Worm (Caenorhabditis elegans) whole organism, L1 larva: Measurements from ENCODE around the gene acd-3.

ENCODE experiments used
- C04F5.9 ChIP-seq: sonication (generic microtip); optimal IDR thresholded peaks from 2 replicates; lab custom pipeline; 2016; ENCODE audit warnings: missing genetic modification characterization, missing compliant biosample characterization
- C16A3.4 ChIP-seq: fragments of 150-350 bp; optimal IDR thresholded peaks from 2 replicates; lab custom pipeline; 2014; ENCODE audit warnings: missing biosample characterization, missing genetic modification characterization
- F16B12.6 ChIP-seq: fragments of 150-350 bp; optimal IDR thresholded peaks from 2 replicates; lab custom pipeline; 2014; ENCODE audit warnings: missing biosample characterization, missing genetic modification characterization
- Y116A8C.19 ChIP-seq: sonication (generic microtip); optimal IDR thresholded peaks from 2 replicates; lab custom pipeline; 2016; ENCODE audit warnings: missing compliant biosample characterization, missing genetic modification characterization, borderline replicate concordance
- aha-1 ChIP-seq: fragments of 150-350 bp; optimal IDR thresholded peaks from 2 replicates; lab custom pipeline; 2014; ENCODE audit warnings: missing biosample characterization, missing genetic modification characterization
- ama-1 ChIP-seq: fragments of 150-350 bp; optimal IDR thresholded peaks from 2 replicates; lab custom pipeline; 2014
- blmp-1 ChIP-seq: fragments of 150-350 bp; optimal IDR thresholded peaks from 2 replicates; lab custom pipeline; 2014; ENCODE audit warnings: missing biosample characterization, missing genetic modification characterization
- ceh-63 ChIP-seq: fragments of 200-800 bp; sonication (Bioruptor generic); optimal IDR thresholded peaks from 2 replicates; lab custom pipeline; 2018; ENCODE audit warnings: mild to moderate bottlenecking, missing genetic modification characterization, missing compliant biosample characterization
- ceh-8 ChIP-seq: fragments of 200-800 bp; sonication (Bioruptor generic); optimal IDR thresholded peaks from 2 replicates; lab custom pipeline; 2018; ENCODE audit warnings: mild to moderate bottlenecking, missing genetic modification characterization, moderate library complexity, missing compliant biosample characterization
- ceh-82 ChIP-seq, 3 experiments: fragments of 150-350 bp in 1 of 3; sonication (generic microtip) in 2 of 3; optimal IDR thresholded peaks; 2 replicates each; lab custom pipeline; 2014 to 2017; ENCODE audit warnings: missing biosample characterization in 3 of 3, missing genetic modification characterization in 3 of 3
- ceh-88 ChIP-seq: fragments of 200-800 bp; sonication (Bioruptor generic); IDR thresholded peaks from 2 replicates; pipeline ENCODE4 v1.3.6; 2022; ENCODE audit warnings: missing genetic modification characterization, missing compliant biosample characterization
- egl-13 ChIP-seq: sonication (generic microtip); optimal IDR thresholded peaks from 2 replicates; lab custom pipeline; 2016; ENCODE audit warnings: missing genotype, missing genetic modification reagents, missing genetic modification characterization, missing compliant biosample characterization
- egl-27 ChIP-seq, 2 experiments: fragments of 150-350 bp in 1 of 2; sonication (generic microtip); optimal IDR thresholded peaks; 3 replicates each; lab custom pipeline; 2017 to 2018; ENCODE audit warnings: missing biosample characterization in 2 of 2, missing genetic modification characterization in 2 of 2, missing genetic modification reagents in 2 of 2
- elt-2 ChIP-seq: sonication (generic microtip); optimal IDR thresholded peaks from 2 replicates; lab custom pipeline; 2016; ENCODE audit warnings: missing genetic modification characterization, mild to moderate bottlenecking, inconsistent platforms, missing compliant biosample characterization, missing genetic modification reagents
- elt-3 ChIP-seq, 6 experiments: fragments of 150-350 bp in 1 of 6; sonication (generic microtip); optimal IDR thresholded peaks; 2 replicates each; lab custom pipeline; 2017 to 2018; ENCODE audit warnings: missing biosample characterization in 6 of 6, missing genetic modification characterization in 6 of 6, inconsistent platforms in 1 of 6
- fkh-10 ChIP-seq: sonication (generic microtip); optimal IDR thresholded peaks from 2 replicates; lab custom pipeline; 2017; ENCODE audit warnings: missing biosample characterization, missing genetic modification reagents, missing genetic modification characterization
- fkh-8 ChIP-seq: sonication (generic microtip); optimal IDR thresholded peaks from 2 replicates; lab custom pipeline; 2016; ENCODE audit warnings: mild to moderate bottlenecking, missing genetic modification characterization, missing compliant biosample characterization
- hlh-17 ChIP-seq: fragments of 200-800 bp; sonication (Bioruptor generic); optimal IDR thresholded peaks from 2 replicates; lab custom pipeline; 2018; ENCODE audit warnings: missing genetic modification characterization, mild to moderate bottlenecking, missing compliant biosample characterization, moderate library complexity, borderline replicate concordance
- hlh-4 ChIP-seq: sonication (generic microtip); optimal IDR thresholded peaks from 2 replicates; lab custom pipeline; 2016; ENCODE audit warnings: mild to moderate bottlenecking, missing genetic modification characterization, missing compliant biosample characterization
- hpl-2 ChIP-seq: fragments of 150-350 bp; optimal IDR thresholded peaks from 2 replicates; lab custom pipeline; 2014; ENCODE audit warnings: missing biosample characterization, missing genetic modification reagents, missing genetic modification characterization
- isw-1 ChIP-seq: fragments of 200-800 bp; sonication (Bioruptor generic); IDR thresholded peaks from 2 replicates; pipeline ENCODE4 v1.3.6; 2022; ENCODE audit warnings: missing genetic modification characterization, missing compliant biosample characterization
- jun-1 ChIP-seq: fragments of 150-350 bp; optimal IDR thresholded peaks from 2 replicates; lab custom pipeline; 2014; ENCODE audit warnings: missing biosample characterization, missing genetic modification reagents, missing genetic modification characterization
- lin-13 ChIP-seq: fragments of 150-350 bp; optimal IDR thresholded peaks from 2 replicates; lab custom pipeline; 2014; ENCODE audit warnings: missing biosample characterization, missing genetic modification reagents, missing genetic modification characterization
- lin-14 ChIP-seq: fragments of 200-800 bp; sonication (Bioruptor generic); optimal IDR thresholded peaks from 2 replicates; lab custom pipeline; 2018; ENCODE audit warnings: mild to moderate bottlenecking, missing genetic modification characterization, moderate library complexity, missing compliant biosample characterization
- lin-15B ChIP-seq: fragments of 150-350 bp; sonication (generic microtip); optimal IDR thresholded peaks from 3 replicates; lab custom pipeline; 2014; ENCODE audit warnings: missing biosample characterization, missing genetic modification characterization
- mdl-1 ChIP-seq, 2 experiments: fragments of 150-350 bp; optimal IDR thresholded peaks; 2 replicates each; lab custom pipeline; 2014 to 2017; ENCODE audit warnings: missing biosample characterization in 2 of 2, missing genetic modification characterization in 2 of 2, inconsistent platforms in 1 of 2
- nhr-19 ChIP-seq: fragments of 200-800 bp; sonication (Bioruptor generic); conservative IDR thresholded peaks from 2 replicates; pipeline ENCODE4 v1.3.6; 2022; ENCODE audit warnings: missing genetic modification characterization, missing compliant biosample characterization
- nhr-20 ChIP-seq: sonication (generic microtip); optimal IDR thresholded peaks from 2 replicates; lab custom pipeline; 2016; ENCODE audit warnings: mild to moderate bottlenecking, missing genetic modification characterization, missing compliant biosample characterization
- nhr-47 ChIP-seq: sonication (generic microtip); optimal IDR thresholded peaks from 2 replicates; lab custom pipeline; 2016; ENCODE audit warnings: mild to moderate bottlenecking, missing genetic modification characterization, moderate library complexity, missing compliant biosample characterization
- nhr-71 ChIP-seq: sonication (generic microtip); optimal IDR thresholded peaks from 2 replicates; lab custom pipeline; 2016; ENCODE audit warnings: mild to moderate bottlenecking, missing genetic modification characterization, moderate library complexity, missing compliant biosample characterization
- nhr-76 ChIP-seq: sonication (generic microtip); optimal IDR thresholded peaks from 2 replicates; lab custom pipeline; 2017; ENCODE audit warnings: missing biosample characterization, missing genetic modification characterization
- nhr-77 ChIP-seq: fragments of 150-350 bp; optimal IDR thresholded peaks from 2 replicates; lab custom pipeline; 2014; ENCODE audit warnings: missing biosample characterization, missing genetic modification characterization
- nhr-85 ChIP-seq: sonication (generic microtip); peaks from one replicate; lab custom pipeline; 2016; ENCODE audit warnings: missing genetic modification characterization, inconsistent platforms, missing compliant biosample characterization
- nhr-90 ChIP-seq: sonication (generic microtip); optimal IDR thresholded peaks from 2 replicates; lab custom pipeline; 2016; ENCODE audit warnings: mild to moderate bottlenecking, missing genetic modification characterization, missing compliant biosample characterization; ENCODE audit not compliant: poor library complexity
- pag-3 ChIP-seq: sonication (generic microtip); optimal IDR thresholded peaks from 2 replicates; lab custom pipeline; 2017; ENCODE audit warnings: missing genetic modification characterization, mild to moderate bottlenecking, missing compliant biosample characterization, antibody characterized with exemption, borderline replicate concordance; ENCODE audit not compliant: insufficient read depth
- pqm-1 ChIP-seq: sonication (generic microtip); optimal IDR thresholded peaks from 3 replicates; lab custom pipeline; 2017; ENCODE audit warnings: missing biosample characterization, missing genetic modification characterization
- rnt-1 ChIP-seq: sonication (generic microtip); optimal IDR thresholded peaks from 2 replicates; lab custom pipeline; 2016; ENCODE audit warnings: mild to moderate bottlenecking, missing genetic modification characterization, moderate library complexity, missing compliant biosample characterization
- skn-1 ChIP-seq: fragments of 150-350 bp; optimal IDR thresholded peaks from 2 replicates; lab custom pipeline; 2014; ENCODE audit warnings: missing biosample characterization, missing genetic modification characterization
- snpc-4 ChIP-seq: fragments of 150-350 bp; optimal IDR thresholded peaks from 2 replicates; lab custom pipeline; 2014; ENCODE audit warnings: missing biosample characterization, missing genetic modification characterization
- snu-23 ChIP-seq: sonication (generic microtip); optimal IDR thresholded peaks from 2 replicates; lab custom pipeline; 2016; ENCODE audit warnings: missing genetic modification characterization, missing compliant biosample characterization
- sptf-1 ChIP-seq: fragments of 150-350 bp; optimal IDR thresholded peaks from 2 replicates; lab custom pipeline; 2014; ENCODE audit warnings: missing biosample characterization, missing genetic modification characterization
- swsn-7 ChIP-seq: sonication (generic microtip); optimal IDR thresholded peaks from 2 replicates; lab custom pipeline; 2016; ENCODE audit warnings: missing genetic modification characterization, missing compliant biosample characterization
- tbx-2 ChIP-seq: sonication (generic microtip); optimal IDR thresholded peaks from 2 replicates; lab custom pipeline; 2016; ENCODE audit warnings: missing genetic modification characterization, missing compliant biosample characterization
- tlp-1 ChIP-seq: fragments of 150-350 bp; optimal IDR thresholded peaks from 2 replicates; lab custom pipeline; 2014; ENCODE audit warnings: missing biosample characterization, missing genetic modification characterization
- unc-130 ChIP-seq: fragments of 150-350 bp; optimal IDR thresholded peaks from 2 replicates; lab custom pipeline; 2017; ENCODE audit warnings: missing biosample characterization, missing genetic modification characterization, inconsistent platforms
- unc-62 ChIP-seq: fragments of 150-350 bp; optimal IDR thresholded peaks from 2 replicates; lab custom pipeline; 2014; ENCODE audit warnings: missing biosample characterization, missing genetic modification reagents, missing genetic modification characterization
- unc-86 ChIP-seq: sonication (generic microtip); optimal IDR thresholded peaks from 2 replicates; lab custom pipeline; 2016; ENCODE audit warnings: missing genetic modification characterization, missing compliant biosample characterization
- vab-15 ChIP-seq: sonication (generic microtip); optimal IDR thresholded peaks from 2 replicates; lab custom pipeline; 2017; ENCODE audit warnings: missing genotype, mild to moderate bottlenecking, missing genetic modification characterization, missing compliant biosample characterization
- xbp-1 ChIP-seq: sonication (generic microtip); optimal IDR thresholded peaks from 2 replicates; lab custom pipeline; 2016; ENCODE audit warnings: missing genetic modification characterization, missing compliant biosample characterization
- zag-1 ChIP-seq: fragments of 150-350 bp; optimal IDR thresholded peaks from 2 replicates; lab custom pipeline; 2014; ENCODE audit warnings: missing biosample characterization, missing genetic modification characterization
- ztf-4 ChIP-seq: fragments of 150-350 bp; optimal IDR thresholded peaks from 2 replicates; lab custom pipeline; 2014; ENCODE audit warnings: missing biosample characterization, missing genetic modification characterization

The acd-3 gene

DNA sequence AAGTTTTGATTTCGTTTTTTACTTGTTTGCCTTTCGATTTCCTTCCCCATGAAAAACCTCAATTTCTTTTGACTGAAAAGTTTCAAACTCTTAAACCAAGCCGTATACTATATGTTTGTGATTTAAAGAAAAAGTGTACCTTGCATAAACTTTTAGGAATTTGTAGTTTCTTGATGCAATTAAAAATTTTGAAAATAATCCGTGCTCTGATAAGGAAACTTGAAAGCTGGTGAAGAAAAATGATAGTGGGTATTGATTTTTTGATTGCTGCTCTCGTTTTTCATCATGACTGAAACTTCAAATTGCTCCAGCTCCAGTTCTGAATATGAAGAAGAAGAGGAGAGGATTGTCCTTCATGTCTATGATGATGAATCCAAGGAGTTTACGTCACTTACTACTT is at the start of gene acd-3:
Gene acd-3, plus strand, starts transcription at position 222 of the 400 bp plus-strand sequence.
- TF ChIP-seq nhr-85 (tag; lab: Kevin White, UChicago) (peak; percentile 31), isw-1 (GFP tag; lab: Robert Waterston, UW) (no peak)

ce11 chrX:14804706-14805105 is 44.4 kb upstream of the acd-3 start:
- no peak for TF ChIP-seq zag-1 (tag; lab: Kevin White, UChicago)
- peak in 1 of 3 experiments; percentile 22 for TF ChIP-seq ceh-82 (tag; optimal IDR thresholded peaks at IDR 0.05; lab: Kevin White, UChicago)
- TF ChIP-seq pqm-1: no peak
- no peak for TF ChIP-seq vab-15 (tag; lab: Kevin White, UChicago)
- peak; percentile 60 for TF ChIP-seq rnt-1 (tag; lab: Kevin White, UChicago)
- TF ChIP-seq nhr-71 (tag; lab: Kevin White, UChicago): peak; percentile 50
- TF ChIP-seq nhr-85 (tag; lab: Kevin White, UChicago): no peak
- TF ChIP-seq unc-62 (GFP tag; lab: Kevin White, UChicago): no peak
- TF ChIP-seq F16B12.6: no peak
- no peak for TF ChIP-seq hlh-17 (GFP tag; lab: Kevin White, UChicago)
- no peak for TF ChIP-seq lin-15B
- no peak for TF ChIP-seq egl-27 (tag; optimal IDR thresholded peaks at IDR 0.05; lab: Kevin White, UChicago)
- TF ChIP-seq egl-13: no peak
- no peak for TF ChIP-seq jun-1 (tag; lab: Kevin White, UChicago)
- TF ChIP-seq hpl-2 (GFP tag; lab: Kevin White, UChicago): no peak
- no peak for TF ChIP-seq lin-13
- TF ChIP-seq C16A3.4 (tag; lab: Kevin White, UChicago): peak; percentile 39
- TF ChIP-seq ama-1: no peak
- TF ChIP-seq nhr-90 (tag; lab: Kevin White, UChicago): peak; percentile 54
- TF ChIP-seq blmp-1 (tag; lab: Kevin White, UChicago): no peak
- peak; percentile 19 for TF ChIP-seq skn-1 (tag; lab: Kevin White, UChicago)
- no peak for TF ChIP-seq pag-3 (tag; lab: Kevin White, UChicago)
- no peak for TF ChIP-seq C04F5.9 (tag; lab: Kevin White, UChicago)
- TF ChIP-seq sptf-1 (tag; lab: Kevin White, UChicago): no peak
- peak; percentile 37 for TF ChIP-seq nhr-20 (tag; lab: Kevin White, UChicago)
- no peak for TF ChIP-seq ceh-8
- TF ChIP-seq lin-14 (GFP tag; lab: Kevin White, UChicago): peak; percentile 43
- TF ChIP-seq snpc-4 (tag; lab: Kevin White, UChicago): no peak
- no peak for TF ChIP-seq Y116A8C.19
- no peak for TF ChIP-seq isw-1 (GFP tag; lab: Robert Waterston, UW)
- TF ChIP-seq hlh-4: no peak
- TF ChIP-seq nhr-47 (tag; lab: Kevin White, UChicago): peak; percentile 51
- TF ChIP-seq tbx-2 (tag; lab: Kevin White, UChicago): peak; percentile 24
- TF ChIP-seq ceh-88: no peak
- TF ChIP-seq swsn-7 (tag; lab: Kevin White, UChicago): peak; percentile 23
- TF ChIP-seq unc-130 (tag; lab: Kevin White, UChicago): no peak
- TF ChIP-seq fkh-10 (GFP tag; lab: Kevin White, UChicago): no peak
- TF ChIP-seq ztf-4 (tag; lab: Kevin White, UChicago): no peak
- TF ChIP-seq nhr-77 (tag; lab: Kevin White, UChicago): peak; percentile 20
- peak; percentile 35 for TF ChIP-seq nhr-19 (GFP tag; lab: Robert Waterston, UW)
- TF ChIP-seq elt-3 (tag; optimal IDR thresholded peaks at IDR 0.05; lab: Kevin White, UChicago): no peak
- peak; percentile 44 for TF ChIP-seq elt-2 (tag; lab: Kevin White, UChicago)
- peak; percentile 41 for TF ChIP-seq snu-23
- TF ChIP-seq aha-1 (tag; lab: Kevin White, UChicago): no peak
- TF ChIP-seq ceh-63 (GFP tag; lab: Kevin White, UChicago): no peak
- no peak for TF ChIP-seq nhr-76 (tag; lab: Kevin White, UChicago)
- TF ChIP-seq xbp-1 (tag; lab: Kevin White, UChicago): no peak
- TF ChIP-seq mdl-1 (tag; optimal IDR thresholded peaks at IDR 0.05; lab: Kevin White, UChicago): peak in 1 of 2 experiments; percentile 39
- no peak for TF ChIP-seq unc-86 (tag; lab: Kevin White, UChicago)
- TF ChIP-seq fkh-8 (tag; lab: Kevin White, UChicago): no peak
- no peak for TF ChIP-seq tlp-1 (tag; lab: Kevin White, UChicago)
